Fruit fly (Drosophila melanogaster) whole organism: ENCODE results near the gene bard.
A peak's percentile ranks its signal among the peaks of the same experiment; 100 is the strongest.

Experiments
- CG8478 ChIP-seq: fragments of >200 bp; optimal IDR thresholded peaks from 2 replicates; lab custom pipeline; 2018; ENCODE audit warnings: inconsistent platforms
- Dll ChIP-seq: fragments of >200 bp; optimal IDR thresholded peaks from 2 replicates; lab custom pipeline; 2017
- EcR ChIP-seq, 2 experiments: fragments of >200 bp; optimal IDR thresholded peaks; 2 replicates each; lab custom pipeline; 2017; ENCODE audit warnings: missing biosample characterization in 2 of 2, missing genetic modification characterization in 2 of 2, missing genetic modification reagents in 2 of 2
- pan ChIP-seq: fragments of >200 bp; optimal IDR thresholded peaks from 2 replicates; lab custom pipeline; 2017
- psq ChIP-seq: fragments of >200 bp; optimal IDR thresholded peaks from 2 replicates; lab custom pipeline; 2017
- usp ChIP-seq: fragments of >200 bp; optimal IDR thresholded peaks from 2 replicates; lab custom pipeline; 2017; ENCODE audit warnings: missing biosample characterization, missing genetic modification characterization, mixed read lengths

Gene bard

DNA sequence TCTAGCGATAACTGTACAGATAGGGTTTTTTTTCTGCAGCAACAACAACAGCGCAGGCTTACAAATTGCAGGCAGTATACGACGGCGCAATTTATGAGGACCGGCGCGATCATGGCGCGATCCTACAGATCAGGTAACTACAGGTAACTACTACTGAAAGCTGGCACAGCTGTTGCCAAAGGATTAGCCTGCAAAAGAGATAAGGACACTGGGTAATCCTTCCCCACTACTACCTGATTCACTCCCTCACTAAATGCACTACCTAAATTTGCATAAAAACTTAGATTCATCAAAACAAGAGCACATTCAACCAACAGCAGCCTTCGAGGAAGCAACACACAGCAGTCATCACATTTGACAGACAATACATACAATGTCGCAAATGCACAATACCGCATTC, at the start of gene bard:
bard (plus strand) TSS at position 301 of the 400 bp plus-strand sequence.
- TF ChIP-seq psq (lab: Kevin White, UChicago) (no peak), usp (GFP tag; lab: Kevin White, UChicago) (no peak)

dm6 chr3R:18043579-18043978, 37.3 kb upstream of the bard start:
- TF ChIP-seq EcR (GFP tag; optimal IDR thresholded peaks at IDR 0.05; lab: Kevin White, UChicago), result no peak
- no peak for TF ChIP-seq usp (GFP tag; lab: Kevin White, UChicago)
- no peak for TF ChIP-seq psq (lab: Kevin White, UChicago)
- no peak for TF ChIP-seq pan (lab: Kevin White, UChicago)
- no peak for TF ChIP-seq CG8478 (lab: Kevin White, UChicago)
- no peak for TF ChIP-seq Dll

- TF ChIP-seq pan (lab: Kevin White, UChicago), result peak; percentile 48
- TF ChIP-seq EcR (GFP tag; optimal IDR thresholded peaks at IDR 0.05; lab: Kevin White, UChicago), result no peak
- no peak for TF ChIP-seq psq (lab: Kevin White, UChicago)
- TF ChIP-seq Dll, result no peak
- TF ChIP-seq CG8478 (lab: Kevin White, UChicago), result no peak
Measured at dm6 chr3R:18049272-18050015, 31.4 kb upstream of the bard start.

- TF ChIP-seq CG8478 (lab: Kevin White, UChicago) (no peak), psq (lab: Kevin White, UChicago) (no peak), usp (GFP tag; lab: Kevin White, UChicago) (no peak), pan (lab: Kevin White, UChicago) (no peak), Dll (no peak), EcR (GFP tag; optimal IDR thresholded peaks at IDR 0.05; lab: Kevin White, UChicago) (no peak)
Measured at dm6 chr3R:18050016-18050556, 30.8 kb upstream of the bard start.

- TF ChIP-seq pan (lab: Kevin White, UChicago) (no peak), CG8478 (lab: Kevin White, UChicago) (no peak), Dll (no peak), psq (lab: Kevin White, UChicago) (no peak), EcR (GFP tag; optimal IDR thresholded peaks at IDR 0.05; lab: Kevin White, UChicago) (no peak)
Measured at dm6 chr3R:18050585-18050984, 30.3 kb upstream of the bard start.

DNA sequence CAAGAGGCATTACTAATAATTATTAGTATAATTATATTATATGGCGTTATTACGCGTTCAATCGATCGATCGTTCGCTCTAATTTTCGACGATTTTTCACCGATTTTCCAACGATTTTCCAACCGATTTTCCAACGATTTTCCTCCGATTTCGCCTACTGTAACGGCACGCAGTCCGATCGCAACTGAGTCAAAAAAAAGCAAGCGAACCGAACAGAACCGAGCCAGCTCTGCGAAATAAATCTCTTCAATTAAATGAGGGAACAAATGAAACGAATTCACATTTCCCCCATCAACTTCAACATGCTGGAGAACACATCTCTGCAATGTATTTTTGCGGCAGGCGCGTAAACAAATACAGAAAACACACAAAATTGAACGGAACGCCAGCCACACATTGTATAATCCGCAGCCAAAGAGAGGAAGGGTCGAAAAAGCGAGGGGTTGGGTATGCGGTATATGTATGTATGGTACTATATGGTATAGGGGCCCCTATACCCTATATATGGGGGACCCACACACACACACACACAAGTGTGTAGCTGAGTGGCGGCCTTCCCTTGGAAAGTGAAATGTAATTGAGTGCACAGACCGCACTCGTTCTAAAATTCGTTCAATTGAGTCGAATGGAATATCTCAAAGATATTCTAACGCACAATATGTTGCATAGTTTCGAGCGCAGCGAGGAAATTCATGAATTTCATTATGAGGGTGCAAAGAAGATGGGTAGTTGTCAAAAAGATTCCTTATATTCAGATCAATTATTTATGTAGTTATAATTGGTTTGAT, 27.9 kb upstream of the bard start, which contains the start of gene htl:
htl (minus strand) TSS at position 186 of the 788 bp plus-strand sequence.
- no peak for TF ChIP-seq CG8478 (lab: Kevin White, UChicago)
- TF ChIP-seq usp (GFP tag; lab: Kevin White, UChicago), result no peak
- no peak for TF ChIP-seq Dll
- TF ChIP-seq pan (lab: Kevin White, UChicago), result no peak
- no peak for TF ChIP-seq psq (lab: Kevin White, UChicago)
- no peak for TF ChIP-seq EcR (GFP tag; optimal IDR thresholded peaks at IDR 0.05; lab: Kevin White, UChicago)

DNA sequence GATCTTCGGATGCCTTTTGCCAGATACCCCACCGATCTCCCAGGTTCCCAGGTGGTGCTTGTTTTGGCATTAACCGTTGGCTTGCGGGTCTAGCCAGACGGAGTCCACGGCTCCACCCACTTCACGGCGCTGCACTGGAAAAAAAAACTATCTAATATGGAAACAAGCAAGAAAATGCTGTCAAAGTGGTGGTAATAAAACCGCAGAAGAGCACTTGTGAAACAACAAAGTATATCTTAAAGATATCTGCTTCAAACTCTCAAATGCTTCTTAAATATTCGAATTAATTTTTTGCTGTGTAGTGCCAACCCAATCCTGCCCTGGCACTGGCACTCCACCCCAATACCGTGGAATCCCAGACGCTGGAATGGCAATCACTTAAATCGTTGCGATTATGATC, 22.4 kb upstream of the bard start:
- TF ChIP-seq EcR (GFP tag; optimal IDR thresholded peaks at IDR 0.05; lab: Kevin White, UChicago) (no peak), CG8478 (lab: Kevin White, UChicago) (no peak), usp (GFP tag; lab: Kevin White, UChicago) (no peak), Dll (no peak), pan (lab: Kevin White, UChicago) (no peak)

- no peak for TF ChIP-seq usp (GFP tag; lab: Kevin White, UChicago)
- TF ChIP-seq psq (lab: Kevin White, UChicago), result no peak
- TF ChIP-seq EcR (GFP tag; optimal IDR thresholded peaks at IDR 0.05; lab: Kevin White, UChicago), result no peak
- no peak for TF ChIP-seq Dll
- no peak for TF ChIP-seq pan (lab: Kevin White, UChicago)
- no peak for TF ChIP-seq CG8478 (lab: Kevin White, UChicago)
Measured at dm6 chr3R:18060551-18060950, 20.3 kb upstream of the bard start.

dm6 chr3R:18063168-18063792, 17.6 kb upstream of the bard start:
- TF ChIP-seq Dll (no peak), pan (lab: Kevin White, UChicago) (no peak), psq (lab: Kevin White, UChicago) (no peak), CG8478 (lab: Kevin White, UChicago) (no peak), usp (GFP tag; lab: Kevin White, UChicago) (no peak), EcR (GFP tag; optimal IDR thresholded peaks at IDR 0.05; lab: Kevin White, UChicago) (no peak)

dm6 chr3R:18064369-18064768, 16.5 kb upstream of the bard start:
- TF ChIP-seq psq (lab: Kevin White, UChicago) (no peak), Dll (no peak), usp (GFP tag; lab: Kevin White, UChicago) (no peak), EcR (GFP tag; optimal IDR thresholded peaks at IDR 0.05; lab: Kevin White, UChicago) (no peak), CG8478 (lab: Kevin White, UChicago) (no peak)

dm6 chr3R:18067930-18068329, 12.9 kb upstream of the bard start:
- TF ChIP-seq EcR (GFP tag; optimal IDR thresholded peaks at IDR 0.05; lab: Kevin White, UChicago) (no peak), CG8478 (lab: Kevin White, UChicago) (no peak), usp (GFP tag; lab: Kevin White, UChicago) (no peak), psq (lab: Kevin White, UChicago) (no peak), Dll (no peak), pan (lab: Kevin White, UChicago) (no peak)
